Worm (Caenorhabditis elegans) whole organism, L4/young adult: Measurements from ENCODE around the gene Y4C6B.7.
A peak's percentile ranks its signal among the peaks of the same experiment; 100 is the strongest.

Source experiments
- dao-5 ChIP-seq: sonication (generic microtip); optimal IDR thresholded peaks from 2 replicates; lab custom pipeline; 2016; ENCODE audit warnings: missing genotype, missing genetic modification characterization, moderate library complexity, missing compliant biosample characterization
- him-1 ChIP-seq: sonication (generic microtip); optimal IDR thresholded peaks from 2 replicates; lab custom pipeline; 2016; ENCODE audit warnings: missing genotype, missing genetic modification reagents, missing genetic modification characterization, missing compliant biosample characterization

DNA sequence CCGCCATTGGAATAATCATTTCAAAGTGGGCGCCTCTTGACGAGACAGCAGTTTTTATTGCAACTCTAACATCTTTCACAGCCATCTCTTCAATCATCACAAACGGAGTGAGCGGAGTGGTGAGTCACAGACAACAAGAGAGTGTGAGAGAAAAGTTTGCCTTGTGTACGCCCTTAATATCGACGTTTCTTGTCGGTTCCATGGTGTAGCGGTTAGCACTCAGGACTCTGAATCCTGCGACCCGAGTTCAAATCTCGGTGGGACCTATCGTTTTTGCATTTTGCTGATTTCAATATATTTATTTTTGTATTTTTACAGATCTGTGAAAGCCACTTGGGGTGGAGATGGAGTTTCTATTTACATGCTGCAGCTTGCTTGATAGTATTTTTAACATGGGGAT, 18.7 kb downstream of the Y4C6B.7 start:
- TF ChIP-seq him-1 (tag; lab: Kevin White, UChicago), result no peak
- peak; percentile 22 for TF ChIP-seq dao-5 (tag; lab: Kevin White, UChicago)
